Worm (Caenorhabditis elegans): ENCODE data around the gene T08D10.4.

DNA sequence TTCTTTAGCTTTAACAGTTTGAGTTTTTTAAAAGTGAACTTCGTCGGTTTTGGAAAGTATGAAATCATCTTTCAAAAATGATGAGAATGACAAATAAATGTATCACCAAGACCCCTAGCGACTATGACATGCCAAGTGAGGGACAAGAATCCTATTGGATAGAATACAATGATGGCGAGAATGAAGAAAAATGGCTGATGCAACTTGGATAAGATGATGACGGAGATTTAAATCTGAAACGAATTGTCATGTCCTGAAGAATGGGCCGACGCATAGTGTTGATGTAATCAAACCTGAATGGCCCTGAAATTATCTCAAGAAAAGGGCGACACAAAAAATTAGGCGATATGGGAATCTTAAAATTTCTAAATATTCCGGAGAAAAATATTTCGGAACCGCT is 10.5 kb upstream of the T08D10.4 start:
- TF ChIP-seq tbx-11 (GFP tag; IDR thresholded peaks at IDR 0.05), result no peak
- TF ChIP-seq hmbx-1 (tag; optimal IDR thresholded peaks at IDR 0.05), result no peak
- TF ChIP-seq ama-1 (optimal IDR thresholded peaks at IDR 0.05), result no peak
- no peak for TF ChIP-seq aly-1 (tag; optimal IDR thresholded peaks at IDR 0.05)
- no peak for TF ChIP-seq pes-1 (GFP tag; IDR thresholded peaks at IDR 0.05)
- TF ChIP-seq flt-1 (GFP tag; IDR thresholded peaks at IDR 0.05), result no peak
- TF ChIP-seq tbx-37 (GFP tag; conservative IDR thresholded peaks at IDR 0.05), result no peak
- no peak for TF ChIP-seq ceh-36 (tag; optimal IDR thresholded peaks at IDR 0.05)
- no peak for TF ChIP-seq hnd-1 (tag; optimal IDR thresholded peaks at IDR 0.05)
- TF ChIP-seq F13C5.2 (tag; optimal IDR thresholded peaks at IDR 0.05), result no peak
- no peak for TF ChIP-seq sea-1 (GFP tag; conservative IDR thresholded peaks at IDR 0.05)
- no peak for TF ChIP-seq B0310.2 (tag; optimal IDR thresholded peaks at IDR 0.05)
